Fruit fly (Drosophila melanogaster): Measurements from ENCODE around the gene EMC2B.
A peak's percentile ranks its signal among the peaks of the same experiment; 100 is the strongest.

DNA sequence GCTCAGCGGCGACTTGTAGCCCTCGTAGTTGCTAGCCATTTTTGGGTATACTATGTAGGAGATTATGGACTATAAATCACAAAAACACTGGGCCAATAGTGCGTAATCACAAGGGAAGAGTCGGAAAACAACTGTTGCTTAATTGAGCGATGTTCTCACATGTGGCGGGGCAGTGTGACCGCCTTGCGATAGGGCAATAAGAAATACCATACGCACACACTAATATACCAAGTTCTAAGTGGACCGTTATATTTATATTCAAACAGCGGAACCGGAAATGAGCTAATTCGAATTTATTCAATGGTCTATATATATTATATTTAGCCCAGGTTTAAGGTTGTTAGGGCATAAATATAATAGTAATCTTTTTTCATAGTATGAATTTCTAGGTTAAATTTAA is 29.3 kb upstream of the EMC2B start, which contains the start of gene Adsl:
- TF ChIP-seq CG9948 (tag; optimal IDR thresholded peaks at IDR 0.05) = no peak
- TF ChIP-seq CG15710 (tag; optimal IDR thresholded peaks at IDR 0.05) = no peak
- TF ChIP-seq Ets98B (GFP tag; IDR thresholded peaks at IDR 0.05) = no peak
- no peak for TF ChIP-seq CG32121 (GFP tag; IDR thresholded peaks at IDR 0.05)
- TF ChIP-seq Snoo (tag; optimal IDR thresholded peaks at IDR 0.05) = peak; percentile 79
- TF ChIP-seq CG17806 (tag; optimal IDR thresholded peaks at IDR 0.05) = no peak

Data from whole organism, pupa.